Fruit fly (Drosophila melanogaster): ENCODE data around the gene CG33648.

The CG33648 gene

dm6 chr2L:14568507-14569104, 44.5 kb downstream of the CG33648 start:
- no peak for TF ChIP-seq ttk (optimal IDR thresholded peaks at IDR 0.05)
- no peak for TF ChIP-seq h (optimal IDR thresholded peaks at IDR 0.05)
- no peak for TF ChIP-seq insv (optimal IDR thresholded peaks at IDR 0.05)
- TF ChIP-seq psq (optimal IDR thresholded peaks at IDR 0.05), result no peak
- no peak for TF ChIP-seq Myc (optimal IDR thresholded peaks at IDR 0.05)
- no peak for TF ChIP-seq Sin3A (optimal IDR thresholded peaks at IDR 0.05)

DNA sequence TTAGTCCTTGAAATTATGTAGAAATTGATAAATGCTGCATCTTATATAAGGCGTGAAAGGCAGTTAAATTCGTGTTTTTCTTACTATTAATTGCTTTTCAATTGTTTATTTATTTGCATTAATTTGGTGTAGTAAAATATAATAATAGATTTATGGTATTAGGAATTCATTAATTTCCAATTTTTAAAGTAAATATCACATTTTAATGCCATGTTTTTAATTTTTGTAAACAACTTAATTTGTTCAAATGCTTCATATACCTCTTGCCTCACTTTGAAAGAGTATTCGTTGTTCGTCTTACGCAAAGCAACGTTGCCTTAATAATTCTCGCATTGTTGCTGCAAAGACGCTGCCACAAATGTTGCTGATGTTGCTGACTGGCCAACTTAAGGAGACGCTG, 45.2 kb downstream of the CG33648 start:
- TF ChIP-seq Myc (optimal IDR thresholded peaks at IDR 0.05), result no peak

dm6 chr2L:14570129-14570528, 46.0 kb downstream of the CG33648 start:
- no peak for TF ChIP-seq insv (optimal IDR thresholded peaks at IDR 0.05)
- TF ChIP-seq ttk (optimal IDR thresholded peaks at IDR 0.05), result no peak
- TF ChIP-seq h (optimal IDR thresholded peaks at IDR 0.05), result no peak
- no peak for TF ChIP-seq psq (optimal IDR thresholded peaks at IDR 0.05)
- TF ChIP-seq Sin3A (optimal IDR thresholded peaks at IDR 0.05), result no peak
- no peak for TF ChIP-seq Myc (optimal IDR thresholded peaks at IDR 0.05)

DNA sequence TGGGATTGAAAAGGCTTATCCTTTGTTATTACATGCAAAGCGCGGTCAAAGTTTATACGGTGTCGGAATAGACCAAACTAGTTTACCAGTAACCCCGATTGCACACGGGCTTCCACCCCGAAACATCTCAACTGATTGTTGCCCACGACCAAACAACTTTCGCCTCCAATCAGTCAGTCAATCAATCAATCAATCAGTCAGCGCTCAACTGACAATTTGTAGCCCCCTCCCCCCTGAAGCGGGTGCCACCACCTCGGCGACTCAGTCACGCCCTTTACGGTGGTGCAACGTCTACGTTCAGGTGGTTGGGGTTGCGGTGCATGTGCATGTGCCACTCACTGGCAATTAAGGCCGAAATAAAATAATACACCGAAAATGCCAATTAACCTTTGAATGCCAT, 46.7 kb downstream of the CG33648 start:
- TF ChIP-seq psq (optimal IDR thresholded peaks at IDR 0.05) (no peak), ttk (optimal IDR thresholded peaks at IDR 0.05) (no peak), Sin3A (optimal IDR thresholded peaks at IDR 0.05) (no peak), h (optimal IDR thresholded peaks at IDR 0.05) (no peak), insv (optimal IDR thresholded peaks at IDR 0.05) (no peak), Myc (optimal IDR thresholded peaks at IDR 0.05) (no peak)

- TF ChIP-seq h (optimal IDR thresholded peaks at IDR 0.05) (no peak), Myc (optimal IDR thresholded peaks at IDR 0.05) (no peak), ttk (optimal IDR thresholded peaks at IDR 0.05) (no peak), insv (optimal IDR thresholded peaks at IDR 0.05) (no peak), psq (optimal IDR thresholded peaks at IDR 0.05) (no peak), Sin3A (optimal IDR thresholded peaks at IDR 0.05) (no peak)
Observed at dm6 chr2L:14571673-14572461, 47.8 kb downstream of the CG33648 start.

dm6 chr2L:14573216-14573909, 49.3 kb downstream of the CG33648 start:
- TF ChIP-seq h (optimal IDR thresholded peaks at IDR 0.05) (no peak), Sin3A (optimal IDR thresholded peaks at IDR 0.05) (no peak), ttk (optimal IDR thresholded peaks at IDR 0.05) (no peak), Myc (optimal IDR thresholded peaks at IDR 0.05) (no peak), psq (optimal IDR thresholded peaks at IDR 0.05) (no peak), insv (optimal IDR thresholded peaks at IDR 0.05) (no peak)

dm6 chr2L:14574852-14575251, 50.7 kb downstream of the CG33648 start:
- TF ChIP-seq insv (optimal IDR thresholded peaks at IDR 0.05) (no peak), Sin3A (optimal IDR thresholded peaks at IDR 0.05) (no peak), Myc (optimal IDR thresholded peaks at IDR 0.05) (no peak), h (optimal IDR thresholded peaks at IDR 0.05) (no peak), psq (optimal IDR thresholded peaks at IDR 0.05) (no peak), ttk (optimal IDR thresholded peaks at IDR 0.05) (no peak)
